Fruit fly (Drosophila melanogaster) S2 (cell line): ENCODE measurements around the gene Hsc70-2.

Experiments
- CG8478 ChIP-seq: fragments of >200 bp; optimal IDR thresholded peaks from 2 replicates; lab custom pipeline; 2018
- CTCF ChIP-seq, 2 experiments: fragments of >200 bp; optimal IDR thresholded peaks; 2 replicates each; lab custom pipeline; 2018

Gene Hsc70-2

dm6 chr3R:13082382-13082781 is 37.8 kb downstream of the Hsc70-2 start:
- TF ChIP-seq CG8478 (no peak), CTCF (optimal IDR thresholded peaks at IDR 0.05; lab: Kevin White, UChicago) (no peak)

dm6 chr3R:13085924-13086323 is 41.4 kb downstream of the Hsc70-2 start, which contains the start of gene CG43063:
TSS of gene CG43063 (plus strand) at chr3R:13086224.
- TF ChIP-seq CTCF (optimal IDR thresholded peaks at IDR 0.05; lab: Kevin White, UChicago) = no peak
- no peak for TF ChIP-seq CG8478

- TF ChIP-seq CTCF (optimal IDR thresholded peaks at IDR 0.05; lab: Kevin White, UChicago) (peak in 1 of 2 experiments; percentile 55), CG8478 (no peak)
Observed at dm6 chr3R:13088395-13088794, 43.8 kb downstream of the Hsc70-2 start, which contains the start of gene timeout. TSS of gene timeout (plus strand) at chr3R:13088651.

dm6 chr3R:13088942-13089341 is 44.4 kb downstream of the Hsc70-2 start, which contains the start of gene CG34308:
TSS of gene CG34308 (plus strand) at chr3R:13089242.
- TF ChIP-seq CTCF (optimal IDR thresholded peaks at IDR 0.05; lab: Kevin White, UChicago) (no peak), CG8478 (no peak)

- no peak for TF ChIP-seq CTCF (optimal IDR thresholded peaks at IDR 0.05; lab: Kevin White, UChicago)
Observed at dm6 chr3R:13091666-13092065, 47.1 kb downstream of the Hsc70-2 start.
